Fruit fly (Drosophila melanogaster) whole organism, prepupa: ENCODE measurements around the gene CG14043.

Experiments
- Blimp-1 ChIP-seq: fragments of 200-800 bp; sonication (Bioruptor generic); optimal IDR thresholded peaks from 3 replicates; lab custom pipeline; 2017; ENCODE audit warnings: missing biosample characterization, missing genetic modification characterization, mild to moderate bottlenecking, moderate library complexity, missing genetic modification reagents
- CG10631 ChIP-seq: fragments of 200-800 bp; sonication (Bioruptor generic); optimal IDR thresholded peaks from 2 replicates; lab custom pipeline; 2016; ENCODE audit warnings: missing biosample characterization, missing genetic modification characterization
- CG10669 ChIP-seq: fragments of 200-800 bp; sonication (Bioruptor generic); optimal IDR thresholded peaks from 3 replicates; lab custom pipeline; 2018; ENCODE audit warnings: missing biosample characterization, mild to moderate bottlenecking, missing genetic modification characterization, moderate library complexity
- CG11294 ChIP-seq: fragments of 200-800 bp; sonication (Bioruptor generic); IDR thresholded peaks from 2 replicates; pipeline ENCODE4 v1.3.6; 2022; ENCODE audit warnings: missing biosample characterization, missing genetic modification characterization
- CG11762 ChIP-seq: fragments of 200-800 bp; sonication (Bioruptor generic); optimal IDR thresholded peaks from 3 replicates; lab custom pipeline; 2016; ENCODE audit warnings: missing biosample characterization, missing genetic modification characterization; ENCODE audit not compliant: insufficient read depth
- CG11902 ChIP-seq: fragments of 200-800 bp; sonication (Bioruptor generic); optimal IDR thresholded peaks from 3 replicates; lab custom pipeline; 2016; ENCODE audit warnings: missing biosample characterization, missing genetic modification characterization
- CG15336 ChIP-seq: fragments of 200-800 bp; sonication (Bioruptor generic); IDR thresholded peaks from 2 replicates; pipeline ENCODE4 v1.3.6; 2022; ENCODE audit warnings: missing biosample characterization, missing genetic modification characterization
- CG1621 ChIP-seq: fragments of 200-800 bp; sonication (Bioruptor generic); optimal IDR thresholded peaks from 3 replicates; lab custom pipeline; 2018; ENCODE audit warnings: missing biosample characterization, mild to moderate bottlenecking, missing genetic modification characterization
- CG16779 ChIP-seq: fragments of 200-800 bp; sonication (Bioruptor generic); optimal IDR thresholded peaks from 3 replicates; lab custom pipeline; 2017; ENCODE audit warnings: missing biosample characterization, mild to moderate bottlenecking, missing genetic modification characterization
- CG3032 ChIP-seq: fragments of 200-800 bp; optimal IDR thresholded peaks from 2 replicates; lab custom pipeline; 2019; ENCODE audit warnings: missing biosample characterization, mild to moderate bottlenecking, missing genetic modification characterization, moderate library complexity
- CG31627 ChIP-seq: fragments of 200-800 bp; sonication (Bioruptor generic); optimal IDR thresholded peaks from 3 replicates; lab custom pipeline; 2016; ENCODE audit warnings: missing biosample characterization, missing genetic modification characterization
- CG32006 ChIP-seq: fragments of 200-800 bp; sonication (Bioruptor generic); optimal IDR thresholded peaks from 3 replicates; lab custom pipeline; 2017; ENCODE audit warnings: missing biosample characterization, mild to moderate bottlenecking, missing genetic modification characterization
- CG34406 ChIP-seq: fragments of 200-800 bp; sonication (Bioruptor generic); optimal IDR thresholded peaks from 3 replicates; lab custom pipeline; 2016; ENCODE audit warnings: missing biosample characterization, missing genetic modification characterization
- CG4318 ChIP-seq: fragments of 200-800 bp; sonication (Bioruptor generic); optimal IDR thresholded peaks from 3 replicates; lab custom pipeline; 2017; ENCODE audit warnings: missing biosample characterization, mild to moderate bottlenecking, missing genetic modification characterization
- CG6276 ChIP-seq: fragments of 200-800 bp; sonication (Bioruptor generic); optimal IDR thresholded peaks from 2 replicates; lab custom pipeline; 2017; ENCODE audit warnings: missing biosample characterization, mild to moderate bottlenecking, missing genetic modification characterization
- CG6854 ChIP-seq: fragments of 200-800 bp; sonication (Bioruptor generic); optimal IDR thresholded peaks from 2 replicates; lab custom pipeline; 2017; ENCODE audit warnings: missing biosample characterization, mild to moderate bottlenecking, missing genetic modification characterization
- CG7368 ChIP-seq: fragments of 200-800 bp; sonication (Bioruptor generic); optimal IDR thresholded peaks from 3 replicates; lab custom pipeline; 2016; ENCODE audit warnings: missing biosample characterization, missing genetic modification characterization
- CG8119 ChIP-seq: fragments of 200-800 bp; sonication (Bioruptor generic); IDR thresholded peaks from 3 replicates; pipeline ENCODE4 v1.3.6; 2022; ENCODE audit warnings: missing biosample characterization, missing genetic modification characterization
- CG8319 ChIP-seq: fragments of 200-800 bp; sonication (Bioruptor generic); optimal IDR thresholded peaks from 3 replicates; lab custom pipeline; 2016; ENCODE audit warnings: missing biosample characterization, missing genetic modification characterization
- CG8632 ChIP-seq: fragments of 200-800 bp; sonication (Bioruptor generic); optimal IDR thresholded peaks from 3 replicates; lab custom pipeline; 2016; ENCODE audit warnings: missing biosample characterization, missing genetic modification characterization
- CG9139 ChIP-seq: fragments of 200-800 bp; sonication (Bioruptor generic); optimal IDR thresholded peaks from 3 replicates; lab custom pipeline; 2017; ENCODE audit warnings: missing biosample characterization, mild to moderate bottlenecking, missing genetic modification characterization
- Eip75B ChIP-seq: fragments of 200-800 bp; sonication (Bioruptor generic); optimal IDR thresholded peaks from 3 replicates; lab custom pipeline; 2016; ENCODE audit warnings: missing biosample characterization, missing genetic modification characterization
- Eip78C ChIP-seq: fragments of 200-800 bp; sonication (Bioruptor generic); peaks from one replicate; lab custom pipeline; 2016; ENCODE audit warnings: missing biosample characterization, missing genetic modification characterization
- Eip93F ChIP-seq: fragments of 200-800 bp; sonication (Bioruptor generic); optimal IDR thresholded peaks from 2 replicates; lab custom pipeline; 2016; ENCODE audit warnings: missing biosample characterization, mild to moderate bottlenecking, missing genetic modification characterization
- Ets21C ChIP-seq: fragments of 200-800 bp; sonication (Bioruptor generic); optimal IDR thresholded peaks from 3 replicates; lab custom pipeline; 2016; ENCODE audit warnings: missing biosample characterization, missing genetic modification characterization
- Ets96B ChIP-seq: fragments of 200-800 bp; optimal IDR thresholded peaks from 2 replicates; lab custom pipeline; 2019; ENCODE audit warnings: missing biosample characterization, mild to moderate bottlenecking, missing genetic modification characterization, moderate library complexity
- Gug ChIP-seq: fragments of 200-800 bp; sonication (Bioruptor generic); IDR thresholded peaks from 2 replicates; pipeline ENCODE4 v1.3.6; 2022; ENCODE audit warnings: missing biosample characterization, missing genetic modification characterization
- Hr4 ChIP-seq: fragments of 200-800 bp; sonication (Bioruptor generic); optimal IDR thresholded peaks from 3 replicates; lab custom pipeline; 2016; ENCODE audit warnings: missing biosample characterization, missing genetic modification characterization
- Met ChIP-seq: fragments of 200-800 bp; sonication (Bioruptor generic); optimal IDR thresholded peaks from 3 replicates; lab custom pipeline; 2016; ENCODE audit warnings: missing biosample characterization, missing genetic modification characterization
- OdsH ChIP-seq: fragments of 200-800 bp; sonication (Bioruptor generic); optimal IDR thresholded peaks from 3 replicates; lab custom pipeline; 2016; ENCODE audit warnings: missing biosample characterization, missing genetic modification characterization
- Sox14 ChIP-seq: fragments of 200-800 bp; sonication (Bioruptor generic); optimal IDR thresholded peaks from 3 replicates; lab custom pipeline; 2016; ENCODE audit warnings: missing biosample characterization, missing genetic modification characterization
- Sox15 ChIP-seq: fragments of 200-800 bp; sonication (Bioruptor generic); optimal IDR thresholded peaks from 3 replicates; lab custom pipeline; 2016; ENCODE audit warnings: missing biosample characterization, missing genetic modification characterization
- cyc ChIP-seq: fragments of 200-800 bp; sonication (Bioruptor generic); optimal IDR thresholded peaks from 3 replicates; lab custom pipeline; 2016; ENCODE audit warnings: missing biosample characterization, missing genetic modification characterization
- dac ChIP-seq: fragments of 200-800 bp; sonication (Bioruptor generic); optimal IDR thresholded peaks from 2 replicates; lab custom pipeline; 2017; ENCODE audit warnings: missing biosample characterization, mild to moderate bottlenecking, missing genetic modification characterization
- esn ChIP-seq: fragments of 200-800 bp; sonication (Bioruptor generic); optimal IDR thresholded peaks from 2 replicates; lab custom pipeline; 2016; ENCODE audit warnings: missing biosample characterization, mild to moderate bottlenecking, missing genetic modification characterization, moderate library complexity
- net ChIP-seq: fragments of 200-800 bp; sonication (Bioruptor generic); optimal IDR thresholded peaks from 3 replicates; lab custom pipeline; 2016; ENCODE audit warnings: missing biosample characterization, missing genetic modification characterization
- pdm3 ChIP-seq: fragments of 200-800 bp; sonication (Bioruptor generic); optimal IDR thresholded peaks from 3 replicates; lab custom pipeline; 2016; ENCODE audit warnings: missing biosample characterization, missing genetic modification characterization
- salr ChIP-seq, 2 experiments: fragments of 200-800 bp; sonication (Bioruptor generic); optimal IDR thresholded peaks; 3 replicates each; lab custom pipeline; 2016 to 2018; ENCODE audit warnings: missing biosample characterization in 2 of 2, missing genetic modification characterization in 2 of 2, mild to moderate bottlenecking in 1 of 2
- spab ChIP-seq: fragments of 200-800 bp; sonication (Bioruptor generic); optimal IDR thresholded peaks from 2 replicates; lab custom pipeline; 2017; ENCODE audit warnings: missing biosample characterization, mild to moderate bottlenecking, missing genetic modification characterization, missing genetic modification reagents
- ss ChIP-seq, 2 experiments: fragments of 200-800 bp; sonication (Bioruptor generic); optimal IDR thresholded peaks; 2 replicates in 1 of 2; 3 replicates in 1 of 2; lab custom pipeline; 2017 to 2018; ENCODE audit warnings: mild to moderate bottlenecking in 2 of 2, missing biosample characterization in 2 of 2, missing genetic modification characterization in 2 of 2, moderate library complexity in 1 of 2
- topi ChIP-seq: fragments of 200-800 bp; sonication (Bioruptor generic); optimal IDR thresholded peaks from 3 replicates; lab custom pipeline; 2016; ENCODE audit warnings: missing biosample characterization, missing genetic modification characterization

Gene CG14043

dm6 chr2L:4967511-4967910 is 4.0 kb upstream of the CG14043 start, which contains the start of gene eIF3i:
TSS of gene eIF3i (minus strand) at chr2L:4967775.
- TF ChIP-seq Sox14 (GFP tag; lab: Kevin White, UChicago), result no peak
- no peak for TF ChIP-seq CG16779 (tag; lab: Kevin White, UChicago)
- TF ChIP-seq CG4318 (GFP tag; lab: Kevin White, UChicago), result no peak
- no peak for TF ChIP-seq spab
- TF ChIP-seq net (GFP tag; lab: Kevin White, UChicago), result no peak
- TF ChIP-seq ss (GFP tag; optimal IDR thresholded peaks at IDR 0.05; lab: Kevin White, UChicago), result no peak
- TF ChIP-seq CG15336, result no peak
- no peak for TF ChIP-seq pdm3 (GFP tag; lab: Kevin White, UChicago)
- TF ChIP-seq CG34406 (GFP tag; lab: Kevin White, UChicago), result no peak
- no peak for TF ChIP-seq Hr4
- no peak for TF ChIP-seq CG1621 (tag; lab: Kevin White, UChicago)
- TF ChIP-seq, all 60 proteins: peak for 0

- TF ChIP-seq net (GFP tag; lab: Kevin White, UChicago) (no peak), CG31627 (GFP tag; lab: Kevin White, UChicago) (no peak), CG8632 (GFP tag; lab: Kevin White, UChicago) (no peak), spab (no peak), topi (GFP tag; lab: Kevin White, UChicago) (no peak)
Observed at dm6 chr2L:4968767-4969166, 2.7 kb upstream of the CG14043 start, which contains the start of the genes Scox and Polr1C. TSS of gene Scox (minus strand) at chr2L:4968935. TSS of gene Polr1C (plus strand) at chr2L:4969004.

- peak; percentile 1 for TF ChIP-seq CG6854 (GFP tag; lab: Kevin White, UChicago)
- TF ChIP-seq OdsH (GFP tag; lab: Kevin White, UChicago), result no peak
- peak; percentile 7 for TF ChIP-seq CG31627 (GFP tag; lab: Kevin White, UChicago)
- no peak for TF ChIP-seq net (GFP tag; lab: Kevin White, UChicago)
- TF ChIP-seq CG3032 (tag; lab: Kevin White, UChicago), result peak; percentile 0
- TF ChIP-seq esn (GFP tag; lab: Kevin White, UChicago), result peak; percentile 47
- TF ChIP-seq, all 60 proteins: peak for 4
Observed at dm6 chr2L:4973731-4974415, 2.4 kb downstream of the CG14043 start, which contains the start of gene mRpL28. TSS of gene mRpL28 (plus strand) at chr2L:4973976.

- TF ChIP-seq CG10631 (GFP tag; lab: Kevin White, UChicago) (no peak), CG6854 (GFP tag; lab: Kevin White, UChicago) (peak; percentile 73), Eip75B (GFP tag; lab: Kevin White, UChicago) (peak; percentile 94), CG10669 (no peak), CG4318 (GFP tag; lab: Kevin White, UChicago) (no peak), CG32006 (GFP tag; lab: Kevin White, UChicago) (no peak), esn (GFP tag; lab: Kevin White, UChicago) (peak; percentile 96), CG31627 (GFP tag; lab: Kevin White, UChicago) (peak; percentile 96), CG8319 (GFP tag; lab: Kevin White, UChicago) (peak; percentile 93), CG11762 (peak; percentile 93), Gug (GFP tag; lab: Robert Waterston, UW) (peak; percentile 93), dac (GFP tag; lab: Kevin White, UChicago) (peak; percentile 65), ss (GFP tag; optimal IDR thresholded peaks at IDR 0.05; lab: Kevin White, UChicago) (no peak), Sox15 (GFP tag; lab: Kevin White, UChicago) (peak; percentile 91), Ets21C (GFP tag; lab: Kevin White, UChicago) (no peak), Met (no peak), Sox14 (GFP tag; lab: Kevin White, UChicago) (peak; percentile 95), CG11902 (GFP tag; lab: Kevin White, UChicago) (peak; percentile 91), Blimp-1 (GFP tag; lab: Kevin White, UChicago) (peak; percentile 81), CG8119 (GFP tag; lab: Robert Waterston, UW) (peak; percentile 94), CG11294 (peak; percentile 93), topi (GFP tag; lab: Kevin White, UChicago) (peak; percentile 95), Ets96B (tag; lab: Kevin White, UChicago) (peak; percentile 94), Hr4 (no peak), CG6276 (no peak), Eip93F (GFP tag; lab: Kevin White, UChicago) (no peak), salr (GFP tag; optimal IDR thresholded peaks at IDR 0.05; lab: Kevin White, UChicago) (peak in 1 of 2 experiments; percentile 80), CG9139 (GFP tag; lab: Kevin White, UChicago) (no peak), cyc (GFP tag; lab: Kevin White, UChicago) (peak; percentile 95), spab (no peak), Eip78C (peak; percentile 99), net (GFP tag; lab: Kevin White, UChicago) (no peak), CG7368 (GFP tag; lab: Kevin White, UChicago) (no peak)
Observed at dm6 chr2L:4976988-4977551, 5.6 kb downstream of the CG14043 start, which contains the start of the genes Gmd and CG3792. TSS of gene Gmd (minus strand) at chr2L:4977023. TSS of gene CG3792 (plus strand) at chr2L:4977312.
